Worm (Caenorhabditis elegans): ENCODE measurements around the gene Y67D2.2.

Gene Y67D2.2

DNA sequence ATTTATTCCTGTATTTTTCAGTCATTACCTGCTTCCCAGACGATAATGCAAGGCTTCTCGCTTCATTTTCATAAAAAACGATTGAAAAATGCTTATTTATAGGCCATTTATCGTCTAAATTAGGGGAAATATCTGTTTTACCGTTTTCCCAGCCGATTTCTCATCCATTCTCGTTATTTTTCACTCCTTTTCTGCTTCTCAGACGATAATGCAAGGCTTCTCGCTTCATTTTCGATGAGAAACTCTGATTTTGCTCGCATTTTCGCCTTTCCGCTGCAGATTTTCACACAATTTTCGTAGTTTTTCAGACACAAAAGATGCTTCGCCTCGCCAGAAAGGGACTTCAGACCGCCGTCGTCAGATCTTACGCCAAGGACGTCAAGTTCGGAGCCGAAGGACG, 60.8 kb downstream of the Y67D2.2 start, which contains the start of gene hsp-60:
TSS of gene hsp-60 (plus strand) at position 301 of the 400 bp plus-strand sequence.
- TF ChIP-seq ama-1 (optimal IDR thresholded peaks at IDR 0.05) (no peak), nhr-76 (tag; optimal IDR thresholded peaks at IDR 0.05) (no peak), ceh-8 (GFP tag; optimal IDR thresholded peaks at IDR 0.05) (no peak), unc-62 (GFP tag; optimal IDR thresholded peaks at IDR 0.05) (no peak), mab-9 (GFP tag; IDR thresholded peaks at IDR 0.05) (no peak), Y116A8C.19 (tag; optimal IDR thresholded peaks at IDR 0.05; ENCODE audit: borderline replicate concordance) (no peak), tlp-1 (tag; optimal IDR thresholded peaks at IDR 0.05) (no peak), lin-14 (GFP tag; optimal IDR thresholded peaks at IDR 0.05) (no peak), sptf-1 (tag; optimal IDR thresholded peaks at IDR 0.05) (no peak), nhr-84 (tag; optimal IDR thresholded peaks at IDR 0.05) (no peak), efl-1 (optimal IDR thresholded peaks at IDR 0.05) (no peak), efl-1 (GFP tag; optimal IDR thresholded peaks at IDR 0.05 in 1 of 2) (no peak), C34B4.2 (tag; optimal IDR thresholded peaks at IDR 0.05) (no peak)
